Worm (Caenorhabditis elegans) whole organism, mixed stage, embryonic: Measurements from ENCODE around the gene F25F2.1.
A peak's percentile ranks its signal among the peaks of the same experiment; 100 is the strongest.

Source experiments
- M03D4.4 ChIP-seq: sonication (generic microtip); optimal IDR thresholded peaks from 2 replicates; lab custom pipeline; 2017; ENCODE audit warnings: mild to moderate bottlenecking, missing genetic modification characterization, missing compliant biosample characterization
- bed-3 ChIP-seq: fragments of 200-800 bp; sonication (Bioruptor generic); optimal IDR thresholded peaks from 3 replicates; lab custom pipeline; 2018; ENCODE audit warnings: mild to moderate bottlenecking, missing genetic modification characterization, moderate library complexity, missing compliant biosample characterization
- blmp-1 ChIP-seq: fragments of 150-350 bp; optimal IDR thresholded peaks from 2 replicates; lab custom pipeline; 2014; ENCODE audit warnings: missing biosample characterization, missing genetic modification characterization
- ceh-39 ChIP-seq: fragments of 150-350 bp; optimal IDR thresholded peaks from 2 replicates; lab custom pipeline; 2014; ENCODE audit warnings: missing biosample characterization, missing genetic modification characterization
- ceh-43 ChIP-seq: fragments of 200-800 bp; sonication (Bioruptor generic); optimal IDR thresholded peaks from 2 replicates; lab custom pipeline; 2018; ENCODE audit warnings: mild to moderate bottlenecking, missing genetic modification characterization, moderate library complexity, missing compliant biosample characterization
- ceh-83 ChIP-seq: fragments of 200-800 bp; sonication (Bioruptor generic); optimal IDR thresholded peaks from 2 replicates; lab custom pipeline; 2018; ENCODE audit warnings: mild to moderate bottlenecking, missing genetic modification characterization, missing compliant biosample characterization
- ces-1 ChIP-seq: fragments of 150-350 bp; optimal IDR thresholded peaks from 2 replicates; lab custom pipeline; 2014; ENCODE audit warnings: missing biosample characterization, missing genetic modification reagents, missing genetic modification characterization
- cnd-1 ChIP-seq: fragments of 200-800 bp; sonication (Bioruptor generic); optimal IDR thresholded peaks from 2 replicates; lab custom pipeline; 2018; ENCODE audit warnings: mild to moderate bottlenecking, missing genetic modification characterization, missing compliant biosample characterization
- drap-1 ChIP-seq: fragments of 200-800 bp; sonication (Bioruptor generic); optimal IDR thresholded peaks from 3 replicates; lab custom pipeline; 2018; ENCODE audit warnings: mild to moderate bottlenecking, missing genetic modification characterization, missing compliant biosample characterization
- elt-1 ChIP-seq: sonication (generic microtip); optimal IDR thresholded peaks from 2 replicates; lab custom pipeline; 2017; ENCODE audit warnings: missing genetic modification characterization, mild to moderate bottlenecking, missing compliant biosample characterization, antibody characterized with exemption, moderate library complexity, borderline replicate concordance; ENCODE audit not compliant: insufficient read depth
- elt-3 ChIP-seq: fragments of 150-350 bp; optimal IDR thresholded peaks from 2 replicates; lab custom pipeline; 2014; ENCODE audit warnings: missing biosample characterization, missing genetic modification characterization
- flh-1 ChIP-seq: fragments of 200-800 bp; sonication (Bioruptor generic); optimal IDR thresholded peaks from 2 replicates; lab custom pipeline; 2018; ENCODE audit warnings: mild to moderate bottlenecking, missing genetic modification characterization, moderate library complexity, missing compliant biosample characterization
- ham-2 ChIP-seq: fragments of 200-800 bp; sonication (Bioruptor generic); optimal IDR thresholded peaks from 2 replicates; lab custom pipeline; 2018; ENCODE audit warnings: mild to moderate bottlenecking, missing genetic modification characterization, missing compliant biosample characterization
- hlh-1 ChIP-seq: fragments of 150-350 bp; optimal IDR thresholded peaks from 2 replicates; lab custom pipeline; 2014; ENCODE audit warnings: missing biosample characterization, missing genetic modification reagents, missing genetic modification characterization
- lin-13 ChIP-seq: fragments of 150-350 bp; optimal IDR thresholded peaks from 2 replicates; lab custom pipeline; 2014; ENCODE audit warnings: missing biosample characterization, missing genetic modification characterization
- lin-32 ChIP-seq: fragments of 200-800 bp; sonication (Bioruptor generic); optimal IDR thresholded peaks from 2 replicates; lab custom pipeline; 2018; ENCODE audit warnings: mild to moderate bottlenecking, missing genetic modification characterization, missing compliant biosample characterization
- lsy-2 ChIP-seq: fragments of 150-350 bp; optimal IDR thresholded peaks from 2 replicates; lab custom pipeline; 2014; ENCODE audit warnings: missing biosample characterization, missing genetic modification characterization
- mab-5 ChIP-seq: fragments of 150-350 bp; optimal IDR thresholded peaks from 2 replicates; lab custom pipeline; 2014; ENCODE audit warnings: missing biosample characterization, missing genetic modification characterization
- mep-1 ChIP-seq: fragments of 150-350 bp; optimal IDR thresholded peaks from 2 replicates; lab custom pipeline; 2017; ENCODE audit warnings: missing biosample characterization, missing genetic modification reagents, missing genetic modification characterization, inconsistent platforms
- mls-2 ChIP-seq: sonication (generic microtip); optimal IDR thresholded peaks from 2 replicates; lab custom pipeline; 2016; ENCODE audit warnings: mild to moderate bottlenecking, missing genetic modification characterization, moderate library complexity, missing compliant biosample characterization
- nhr-12 ChIP-seq: fragments of 150-350 bp; optimal IDR thresholded peaks from 2 replicates; lab custom pipeline; 2014; ENCODE audit warnings: missing biosample characterization, missing genetic modification characterization
- nhr-2 ChIP-seq: fragments of 150-350 bp; optimal IDR thresholded peaks from 2 replicates; lab custom pipeline; 2014; ENCODE audit warnings: missing biosample characterization, missing genetic modification characterization
- nhr-237 ChIP-seq: fragments of 150-350 bp; optimal IDR thresholded peaks from 2 replicates; lab custom pipeline; 2014; ENCODE audit warnings: missing biosample characterization, missing genetic modification characterization
- nhr-28 ChIP-seq: fragments of 150-350 bp; optimal IDR thresholded peaks from 2 replicates; lab custom pipeline; 2014; ENCODE audit warnings: missing biosample characterization, missing genetic modification characterization
- nhr-76 ChIP-seq: sonication (generic microtip); optimal IDR thresholded peaks from 2 replicates; lab custom pipeline; 2017; ENCODE audit warnings: missing biosample characterization, missing genetic modification characterization
- pha-4 ChIP-seq: fragments of 150-350 bp; optimal IDR thresholded peaks from 2 replicates; lab custom pipeline; 2018; ENCODE audit warnings: missing biosample characterization, missing genetic modification reagents, missing genetic modification characterization
- sem-2 ChIP-seq: fragments of 200-800 bp; sonication (Bioruptor generic); optimal IDR thresholded peaks from 2 replicates; lab custom pipeline; 2018; ENCODE audit warnings: mild to moderate bottlenecking, missing genetic modification characterization, missing compliant biosample characterization
- snpc-4 ChIP-seq: fragments of 150-350 bp; optimal IDR thresholded peaks from 2 replicates; lab custom pipeline; 2014; ENCODE audit warnings: missing biosample characterization, missing genetic modification characterization
- sptf-1 ChIP-seq: sonication (generic microtip); optimal IDR thresholded peaks from 2 replicates; lab custom pipeline; 2017; ENCODE audit warnings: mild to moderate bottlenecking, missing genetic modification characterization, moderate library complexity, missing compliant biosample characterization
- tbx-8 ChIP-seq: fragments of 200-800 bp; sonication (Bioruptor generic); optimal IDR thresholded peaks from 2 replicates; lab custom pipeline; 2018; ENCODE audit warnings: mild to moderate bottlenecking, missing genetic modification characterization, moderate library complexity, missing compliant biosample characterization
- unc-120 ChIP-seq: sonication (generic microtip); optimal IDR thresholded peaks from 2 replicates; lab custom pipeline; 2017; ENCODE audit warnings: missing genetic modification characterization, missing compliant biosample characterization; ENCODE audit not compliant: poor library complexity, severe bottlenecking
- unc-39 ChIP-seq: fragments of 150-350 bp; optimal IDR thresholded peaks from 2 replicates; lab custom pipeline; 2014; ENCODE audit warnings: missing biosample characterization, missing genetic modification characterization
- unc-62 ChIP-seq: fragments of 150-350 bp; optimal IDR thresholded peaks from 2 replicates; lab custom pipeline; 2014; ENCODE audit warnings: missing biosample characterization, missing genetic modification reagents, missing genetic modification characterization
- zip-8 ChIP-seq: fragments of 150-350 bp; optimal IDR thresholded peaks from 2 replicates; lab custom pipeline; 2014; ENCODE audit warnings: missing biosample characterization, missing genetic modification characterization
- ztf-11 ChIP-seq: fragments of 150-350 bp; optimal IDR thresholded peaks from 2 replicates; lab custom pipeline; 2014; ENCODE audit warnings: missing biosample characterization, missing genetic modification characterization

F25F2.1 gene

DNA sequence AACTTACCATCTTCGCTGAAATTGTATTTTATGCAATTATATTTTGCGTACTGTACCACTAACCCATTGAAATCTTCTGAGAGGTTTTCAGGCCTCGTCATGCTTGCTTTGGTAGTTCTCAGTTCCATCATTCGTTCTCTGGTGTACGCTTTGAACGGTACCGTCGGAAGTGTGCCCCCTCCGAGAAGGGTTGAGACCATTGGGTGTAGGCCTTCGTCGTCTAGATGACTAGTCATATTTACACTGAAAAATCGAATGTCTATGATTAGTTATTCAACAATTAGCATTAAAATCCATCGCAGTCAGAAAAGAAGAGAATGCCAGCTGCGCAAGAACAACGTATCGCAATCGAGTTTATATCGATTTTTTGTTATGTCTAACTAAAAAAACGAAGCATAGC, 33.7 kb upstream of the F25F2.1 start, which contains the start of gene ifet-1:
ifet-1 (minus strand) TSS at position 243 of the 400 bp plus-strand sequence.
- TF ChIP-seq zip-8 (tag; lab: Kevin White, UChicago) (no peak), ceh-83 (no peak), drap-1 (GFP tag; lab: Kevin White, UChicago) (no peak), unc-62 (GFP tag; lab: Kevin White, UChicago) (no peak), elt-3 (no peak), nhr-12 (no peak), snpc-4 (tag; lab: Kevin White, UChicago) (no peak), elt-1 (tag; lab: Kevin White, UChicago) (no peak)

DNA sequence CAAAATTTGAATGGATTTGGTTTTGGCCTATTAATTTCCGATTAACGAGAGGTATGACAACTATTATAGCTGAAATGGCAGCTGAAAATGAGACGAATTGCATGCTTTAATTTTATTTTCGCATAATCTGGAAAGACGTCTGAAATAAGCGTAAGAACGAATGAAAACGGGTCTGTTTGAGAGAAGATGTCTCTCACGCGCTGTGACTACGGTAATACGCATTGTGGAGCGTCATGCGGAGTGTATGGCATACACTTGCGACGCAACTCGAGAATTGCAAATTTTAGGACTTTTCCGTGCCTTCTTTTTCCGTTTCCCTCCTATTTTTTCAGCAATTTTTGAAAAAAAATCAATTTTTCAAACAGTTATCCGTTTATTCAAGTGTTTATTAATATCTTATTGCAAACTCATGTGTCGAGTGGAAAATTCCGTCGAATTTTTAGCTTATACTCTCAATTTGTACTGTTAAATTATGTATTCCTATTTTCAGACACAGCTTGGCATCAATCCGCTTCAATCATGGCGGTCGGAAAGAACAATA, 33.2 kb upstream of the F25F2.1 start, which contains the start of gene rps-1:
rps-1 (plus strand) TSS at position 491 of the 541 bp plus-strand sequence.
- TF ChIP-seq ceh-39 (tag; lab: Kevin White, UChicago) (peak; percentile 91), pha-4 (peak; percentile 100), tbx-8 (peak; percentile 39), ztf-11 (tag; lab: Kevin White, UChicago) (peak; percentile 89), blmp-1 (no peak), mep-1 (tag; lab: Kevin White, UChicago) (peak; percentile 99), sem-2 (GFP tag; lab: Kevin White, UChicago) (peak; percentile 4), sptf-1 (tag; lab: Kevin White, UChicago) (peak; percentile 92), nhr-76 (tag; lab: Kevin White, UChicago) (no peak), drap-1 (GFP tag; lab: Kevin White, UChicago) (peak; percentile 75), mab-5 (tag; lab: Kevin White, UChicago) (peak; percentile 66), snpc-4 (tag; lab: Kevin White, UChicago) (no peak), lin-13 (tag; lab: Kevin White, UChicago) (peak; percentile 100), M03D4.4 (tag; lab: Kevin White, UChicago) (peak; percentile 85), nhr-2 (tag; lab: Kevin White, UChicago) (peak; percentile 43), zip-8 (tag; lab: Kevin White, UChicago) (peak; percentile 22), unc-62 (GFP tag; lab: Kevin White, UChicago) (peak; percentile 77), mls-2 (peak; percentile 71), elt-1 (tag; lab: Kevin White, UChicago) (no peak), ceh-83 (peak; percentile 60), nhr-237 (tag; lab: Kevin White, UChicago) (peak; percentile 94), nhr-28 (tag; lab: Kevin White, UChicago) (peak; percentile 37), unc-120 (peak; percentile 77), ces-1 (GFP tag; lab: Kevin White, UChicago) (peak; percentile 82), hlh-1 (tag; lab: Kevin White, UChicago) (peak; percentile 78), bed-3 (GFP tag; lab: Kevin White, UChicago) (peak; percentile 73), lin-32 (GFP tag; lab: Kevin White, UChicago) (peak; percentile 34), flh-1 (GFP tag; lab: Kevin White, UChicago) (peak; percentile 34), ceh-43 (peak; percentile 74), ham-2 (GFP tag; lab: Kevin White, UChicago) (peak; percentile 67), elt-3 (peak; percentile 66), unc-39 (tag; lab: Kevin White, UChicago) (no peak), lsy-2 (tag; lab: Kevin White, UChicago) (peak; percentile 100), cnd-1 (tag; lab: Kevin White, UChicago) (peak; percentile 88), nhr-12 (peak; percentile 67)

DNA sequence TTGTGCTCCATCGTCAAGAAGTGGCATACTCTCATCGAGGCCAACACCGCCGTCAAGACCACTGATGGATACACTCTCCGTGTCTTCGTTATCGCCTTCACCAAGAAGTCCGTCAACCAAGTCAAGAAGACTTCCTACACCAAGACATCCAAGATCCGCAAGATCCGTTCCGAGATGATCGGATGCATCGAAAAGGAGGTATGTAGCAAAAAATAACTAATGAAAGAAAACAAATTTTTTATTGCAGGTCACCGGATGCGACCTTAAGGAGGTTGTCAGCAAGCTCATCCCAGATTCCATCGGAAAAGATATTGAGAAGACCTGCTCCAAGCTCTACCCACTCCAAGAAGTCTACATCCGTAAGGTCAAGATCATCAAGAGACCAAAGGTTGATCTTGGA, 32.3 kb upstream of the F25F2.1 start:
- TF ChIP-seq ceh-43 (no peak), elt-1 (tag; lab: Kevin White, UChicago) (no peak), mep-1 (tag; lab: Kevin White, UChicago) (no peak), nhr-76 (tag; lab: Kevin White, UChicago) (no peak), zip-8 (tag; lab: Kevin White, UChicago) (no peak), bed-3 (GFP tag; lab: Kevin White, UChicago) (no peak), hlh-1 (tag; lab: Kevin White, UChicago) (no peak), snpc-4 (tag; lab: Kevin White, UChicago) (no peak), unc-39 (tag; lab: Kevin White, UChicago) (no peak), nhr-12 (no peak), ham-2 (GFP tag; lab: Kevin White, UChicago) (no peak), lin-32 (GFP tag; lab: Kevin White, UChicago) (no peak), pha-4 (no peak), lin-13 (tag; lab: Kevin White, UChicago) (no peak), ceh-83 (no peak), ztf-11 (tag; lab: Kevin White, UChicago) (no peak)
